Worm (Caenorhabditis elegans): ENCODE measurements around the gene ztf-28.
A peak's percentile ranks its signal among the peaks of the same experiment; 100 is the strongest.

Gene ztf-28

DNA sequence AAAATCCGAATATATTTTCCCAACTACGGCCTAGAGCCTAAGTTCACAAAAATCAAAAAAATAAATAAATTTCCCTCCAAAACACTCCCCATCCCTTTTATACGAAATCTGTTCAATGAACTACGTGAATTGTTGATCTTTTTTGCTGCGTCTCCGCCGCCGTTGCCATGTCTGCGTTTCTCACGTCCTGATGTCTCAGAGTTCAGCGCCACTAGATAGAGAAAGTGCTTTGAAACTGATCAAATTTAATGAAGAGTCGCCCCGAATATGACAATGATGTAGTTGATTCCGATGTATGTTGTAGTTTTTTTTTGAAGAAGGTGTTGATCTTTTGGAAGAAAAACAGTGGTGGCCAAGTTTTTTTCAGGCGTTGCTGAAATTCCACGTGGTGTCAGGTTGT is 36.2 kb upstream of the ztf-28 start:
- TF ChIP-seq bed-3 (GFP tag; optimal IDR thresholded peaks at IDR 0.05), result no peak
- TF ChIP-seq tbx-8 (GFP tag; optimal IDR thresholded peaks at IDR 0.05), result no peak
- TF ChIP-seq lin-13 (tag; optimal IDR thresholded peaks at IDR 0.05), result no peak
- no peak for TF ChIP-seq unc-120 (tag; optimal IDR thresholded peaks at IDR 0.05; ENCODE audit: poor library complexity, severe bottlenecking)
- TF ChIP-seq ceh-83 (GFP tag; optimal IDR thresholded peaks at IDR 0.05), result no peak
- TF ChIP-seq nhr-2 (tag; optimal IDR thresholded peaks at IDR 0.05), result no peak
- TF ChIP-seq cnd-1 (tag; optimal IDR thresholded peaks at IDR 0.05), result no peak
- TF ChIP-seq mep-1 (tag; optimal IDR thresholded peaks at IDR 0.05), result no peak
- TF ChIP-seq nhr-12 (tag; optimal IDR thresholded peaks at IDR 0.05), result no peak
- no peak for TF ChIP-seq sptf-1 (tag; optimal IDR thresholded peaks at IDR 0.05)
- no peak for TF ChIP-seq sem-2 (GFP tag; optimal IDR thresholded peaks at IDR 0.05)
- TF ChIP-seq snpc-4 (tag; optimal IDR thresholded peaks at IDR 0.05), result no peak
- TF ChIP-seq lin-32 (GFP tag; optimal IDR thresholded peaks at IDR 0.05), result no peak
- no peak for TF ChIP-seq unc-62 (GFP tag; optimal IDR thresholded peaks at IDR 0.05)
- no peak for TF ChIP-seq pha-4 (tag; optimal IDR thresholded peaks at IDR 0.05)
- no peak for TF ChIP-seq nhr-28 (tag; optimal IDR thresholded peaks at IDR 0.05)
- TF ChIP-seq flh-1 (GFP tag; optimal IDR thresholded peaks at IDR 0.05), result no peak
- TF ChIP-seq ceh-43 (GFP tag; optimal IDR thresholded peaks at IDR 0.05), result no peak
- TF ChIP-seq elt-1 (tag; optimal IDR thresholded peaks at IDR 0.05; ENCODE audit: borderline replicate concordance, insufficient read depth), result no peak

DNA sequence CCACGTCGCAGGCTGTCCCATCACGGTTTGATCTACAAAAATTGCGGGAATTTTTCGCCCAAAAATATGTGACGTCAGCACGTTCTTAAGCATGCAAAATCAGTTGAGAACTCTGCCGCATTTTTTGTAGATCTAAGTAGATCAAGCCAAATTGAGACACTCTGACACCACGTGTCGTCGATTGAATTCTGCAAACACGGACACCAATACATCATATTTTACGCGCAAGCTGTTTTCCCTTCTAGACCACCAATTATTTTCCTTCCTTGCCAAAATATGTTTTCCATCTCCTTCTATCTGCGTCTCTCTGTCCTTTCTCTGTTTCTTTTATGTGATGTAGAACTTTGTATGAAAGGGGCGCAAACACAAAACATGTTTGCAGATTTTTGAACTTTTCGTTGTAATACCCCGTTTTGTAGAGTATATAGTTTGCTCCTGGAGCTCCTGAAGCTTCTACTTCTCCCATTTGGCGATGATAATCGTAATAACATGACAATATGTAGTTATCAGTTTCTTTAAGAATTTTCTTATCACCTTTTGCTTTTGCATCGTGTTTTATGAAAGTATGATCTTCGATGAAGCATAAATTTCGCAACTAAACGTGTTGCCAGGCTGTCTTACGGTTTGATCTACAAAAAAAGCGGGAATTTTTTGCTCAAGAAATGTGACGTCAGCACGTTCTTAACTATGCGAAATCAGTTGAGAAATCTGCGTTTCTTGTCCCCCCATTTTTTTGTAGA is 34.5 kb upstream of the ztf-28 start:
- TF ChIP-seq tbx-8 (GFP tag; optimal IDR thresholded peaks at IDR 0.05) (no peak), nhr-2 (tag; optimal IDR thresholded peaks at IDR 0.05) (no peak), ztf-11 (tag; optimal IDR thresholded peaks at IDR 0.05) (no peak), flh-1 (GFP tag; optimal IDR thresholded peaks at IDR 0.05) (no peak), nhr-237 (tag; optimal IDR thresholded peaks at IDR 0.05) (no peak), mab-5 (tag; optimal IDR thresholded peaks at IDR 0.05) (no peak), mep-1 (tag; optimal IDR thresholded peaks at IDR 0.05) (no peak), lsy-2 (tag; optimal IDR thresholded peaks at IDR 0.05) (no peak), ces-1 (GFP tag; optimal IDR thresholded peaks at IDR 0.05) (no peak), unc-120 (tag; optimal IDR thresholded peaks at IDR 0.05; ENCODE audit: poor library complexity, severe bottlenecking) (no peak)

DNA sequence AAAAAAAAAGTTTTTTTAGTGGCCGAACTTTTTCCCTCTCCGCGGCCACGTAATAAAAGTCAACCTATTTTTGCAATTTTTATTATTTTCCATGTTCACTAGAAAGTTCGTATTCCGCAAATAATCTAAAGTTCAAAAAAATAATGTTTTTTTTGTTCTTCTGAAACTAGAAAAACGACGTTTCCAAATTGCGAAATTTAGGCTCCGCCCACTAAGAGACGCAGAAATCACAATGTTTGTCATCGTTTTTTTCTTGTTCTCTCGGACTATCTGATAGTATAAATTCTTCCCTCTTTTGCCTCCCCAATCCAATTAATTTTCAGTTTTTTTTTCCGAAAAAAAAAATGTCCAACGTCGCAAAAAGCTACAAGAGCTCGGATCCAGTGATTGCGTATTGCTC is 33.1 kb upstream of the ztf-28 start, which contains the start of gene comt-3:
TSS of gene comt-3 (plus strand) at position 214 of the 400 bp plus-strand sequence.
- TF ChIP-seq flh-1 (GFP tag; optimal IDR thresholded peaks at IDR 0.05) (no peak), elt-3 (tag; optimal IDR thresholded peaks at IDR 0.05) (no peak), ztf-11 (tag; optimal IDR thresholded peaks at IDR 0.05) (no peak), mep-1 (tag; optimal IDR thresholded peaks at IDR 0.05) (no peak), unc-120 (tag; optimal IDR thresholded peaks at IDR 0.05; ENCODE audit: poor library complexity, severe bottlenecking) (no peak), sptf-1 (tag; optimal IDR thresholded peaks at IDR 0.05) (no peak), lin-32 (GFP tag; optimal IDR thresholded peaks at IDR 0.05) (no peak), nhr-237 (tag; optimal IDR thresholded peaks at IDR 0.05) (no peak), lsy-2 (tag; optimal IDR thresholded peaks at IDR 0.05) (no peak), ceh-39 (tag; optimal IDR thresholded peaks at IDR 0.05) (no peak), zip-8 (tag; optimal IDR thresholded peaks at IDR 0.05) (no peak), ceh-83 (GFP tag; optimal IDR thresholded peaks at IDR 0.05) (no peak), pha-4 (tag; optimal IDR thresholded peaks at IDR 0.05) (no peak), bed-3 (GFP tag; optimal IDR thresholded peaks at IDR 0.05) (no peak), nhr-76 (tag; optimal IDR thresholded peaks at IDR 0.05) (no peak), M03D4.4 (tag; optimal IDR thresholded peaks at IDR 0.05) (no peak), elt-1 (tag; optimal IDR thresholded peaks at IDR 0.05; ENCODE audit: borderline replicate concordance, insufficient read depth) (no peak), hlh-1 (tag; optimal IDR thresholded peaks at IDR 0.05) (no peak), nhr-28 (tag; optimal IDR thresholded peaks at IDR 0.05) (no peak)

DNA sequence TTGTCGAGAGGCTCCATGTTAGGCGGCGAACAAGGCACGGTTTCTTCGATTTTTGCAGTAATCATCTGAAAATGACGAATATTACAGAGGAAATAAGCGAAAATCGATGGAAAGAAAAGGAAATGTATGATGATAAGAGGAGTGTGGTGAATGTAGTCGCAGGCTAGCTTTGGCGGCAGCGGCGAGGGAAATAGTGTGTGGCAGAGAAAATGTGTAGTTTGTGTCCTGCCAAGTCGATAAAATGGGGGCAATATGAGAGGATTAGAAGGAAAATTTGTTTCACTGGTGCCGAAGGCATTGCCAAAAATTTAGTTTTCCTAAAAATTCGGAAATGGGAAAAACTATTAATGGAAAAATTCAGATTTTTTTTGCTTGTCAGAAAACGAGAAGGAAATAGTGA is 23.7 kb upstream of the ztf-28 start, which contains the start of gene nhr-86:
TSS of gene nhr-86 (minus strand) at position 71 of the 400 bp plus-strand sequence.
- TF ChIP-seq mep-1 (tag; optimal IDR thresholded peaks at IDR 0.05) (no peak), nhr-237 (tag; optimal IDR thresholded peaks at IDR 0.05) (no peak), sptf-1 (tag; optimal IDR thresholded peaks at IDR 0.05) (no peak), nhr-28 (tag; optimal IDR thresholded peaks at IDR 0.05) (peak; percentile 51), unc-62 (GFP tag; optimal IDR thresholded peaks at IDR 0.05) (no peak), blmp-1 (tag; optimal IDR thresholded peaks at IDR 0.05) (no peak), ztf-11 (tag; optimal IDR thresholded peaks at IDR 0.05) (no peak), lin-13 (tag; optimal IDR thresholded peaks at IDR 0.05) (no peak), nhr-2 (tag; optimal IDR thresholded peaks at IDR 0.05) (peak; percentile 31), elt-3 (tag; optimal IDR thresholded peaks at IDR 0.05) (no peak), elt-1 (tag; optimal IDR thresholded peaks at IDR 0.05; ENCODE audit: borderline replicate concordance, insufficient read depth) (no peak), snpc-4 (tag; optimal IDR thresholded peaks at IDR 0.05) (no peak), nhr-12 (tag; optimal IDR thresholded peaks at IDR 0.05) (no peak), cnd-1 (tag; optimal IDR thresholded peaks at IDR 0.05) (no peak), ces-1 (GFP tag; optimal IDR thresholded peaks at IDR 0.05) (no peak), pha-4 (tag; optimal IDR thresholded peaks at IDR 0.05) (no peak), ceh-83 (GFP tag; optimal IDR thresholded peaks at IDR 0.05) (no peak), drap-1 (GFP tag; optimal IDR thresholded peaks at IDR 0.05) (no peak), mab-5 (tag; optimal IDR thresholded peaks at IDR 0.05) (no peak), ceh-39 (tag; optimal IDR thresholded peaks at IDR 0.05) (peak; percentile 30), ham-2 (GFP tag; optimal IDR thresholded peaks at IDR 0.05) (peak; percentile 53), hlh-1 (tag; optimal IDR thresholded peaks at IDR 0.05) (no peak), bed-3 (GFP tag; optimal IDR thresholded peaks at IDR 0.05) (no peak), unc-120 (tag; optimal IDR thresholded peaks at IDR 0.05; ENCODE audit: poor library complexity, severe bottlenecking) (peak; percentile 9), ceh-43 (GFP tag; optimal IDR thresholded peaks at IDR 0.05) (no peak), mls-2 (tag; optimal IDR thresholded peaks at IDR 0.05) (no peak)

Measured in whole organism, mixed stage, embryonic.